In genomic region chr2L:485825-486240, dm6 we compare ENCODE assay signal across 5 fruit fly cellular contexts.
TF ChIP-seq lines count a peak whose summit lies in the region.

No protein-coding gene starts in this region.

- TF ChIP-seq CTCF in whole organism, embryonic (GFP tag; optimal IDR thresholded peaks at IDR 0.05; lab: Kevin White, UChicago) = peak; percentile 53

TF ChIP-seq in whole organism, adult, 20 proteins besides CTCF, POLR2A, EP300 and RAD21 (continues in another document):
- TF ChIP-seq CG33017 (tag; optimal IDR thresholded peaks at IDR 0.05; lab: Kevin White, UChicago) (peak; percentile 79), kay (GFP tag; lab: Kevin White, UChicago; ENCODE audit: borderline replicate concordance) (peak; percentile 93), bab1 (GFP tag; optimal IDR thresholded peaks at IDR 0.05; lab: Kevin White, UChicago) (no peak), cnc (optimal IDR thresholded peaks at IDR 0.05; lab: Kevin White, UChicago) (no peak), CG14711 (tag; optimal IDR thresholded peaks at IDR 0.05; lab: Kevin White, UChicago) (peak; percentile 68), CG12768 (GFP tag; optimal IDR thresholded peaks at IDR 0.05; lab: Kevin White, UChicago) (peak; percentile 96), CG7101 (tag; optimal IDR thresholded peaks at IDR 0.05; lab: Kevin White, UChicago) (peak; percentile 92), CG11617 (GFP tag; optimal IDR thresholded peaks at IDR 0.05; lab: Kevin White, UChicago) (peak; percentile 91), toe (GFP tag; optimal IDR thresholded peaks at IDR 0.05; lab: Kevin White, UChicago) (no peak), CG7045 (GFP tag; optimal IDR thresholded peaks at IDR 0.05; lab: Kevin White, UChicago) (peak; percentile 68), CG5204 (GFP tag; optimal IDR thresholded peaks at IDR 0.05; lab: Kevin White, UChicago) (peak; percentile 68), CG1620 (GFP tag; optimal IDR thresholded peaks at IDR 0.05; lab: Kevin White, UChicago) (peak; percentile 89), tj (GFP tag; optimal IDR thresholded peaks at IDR 0.05; lab: Kevin White, UChicago) (peak; percentile 28), Crg-1 (GFP tag; optimal IDR thresholded peaks at IDR 0.05; lab: Kevin White, UChicago) (peak; percentile 99), pad (GFP tag; optimal IDR thresholded peaks at IDR 0.05; lab: Kevin White, UChicago) (peak; percentile 78), Mnt (GFP tag; optimal IDR thresholded peaks at IDR 0.05; lab: Kevin White, UChicago) (peak; percentile 94), cic (GFP tag; optimal IDR thresholded peaks at IDR 0.05; lab: Kevin White, UChicago) (peak; percentile 99), Clk (GFP tag; optimal IDR thresholded peaks at IDR 0.05; lab: Kevin White, UChicago) (peak; percentile 76)

TF ChIP-seq in whole organism, embryonic, 481 proteins besides CTCF, POLR2A, EP300 and RAD21 (continues in another document):
- TF ChIP-seq CG8388 (GFP tag; optimal IDR thresholded peaks at IDR 0.05; lab: Kevin White, UChicago) (peak; percentile 38), CG13287 (GFP tag; IDR thresholded peaks at IDR 0.05; lab: Robert Waterston, UW; ENCODE audit: partially characterized antibody) (no peak), ewg (GFP tag; optimal IDR thresholded peaks at IDR 0.05; lab: Kevin White, UChicago) (peak; percentile 85), CG3995 (GFP tag; optimal IDR thresholded peaks at IDR 0.05; lab: Kevin White, UChicago) (peak; percentile 62), CG11456 (GFP tag; IDR thresholded peaks at IDR 0.05; lab: Robert Waterston, UW) (peak; percentile 76; the same call in 2 of the 3 replicates), danr (GFP tag; IDR thresholded peaks at IDR 0.05; lab: Robert Waterston, UW) (peak; percentile 53), H15 (GFP tag; IDR thresholded peaks at IDR 0.05; lab: Robert Waterston, UW) (peak; percentile 82), CG13123 (GFP tag; optimal IDR thresholded peaks at IDR 0.05; lab: Kevin White, UChicago) (peak; percentile 93), zfh1 (GFP tag; IDR thresholded peaks at IDR 0.05; lab: Robert Waterston, UW) (peak; percentile 90), HmgZ (tag; optimal IDR thresholded peaks at IDR 0.05; lab: Kevin White, UChicago) (peak; percentile 95), ERR (GFP tag; optimal IDR thresholded peaks at IDR 0.05; lab: Kevin White, UChicago) (peak; percentile 89), nerfin-2 (GFP tag; IDR thresholded peaks at IDR 0.05; lab: Robert Waterston, UW; ENCODE audit: partially characterized antibody) (no peak), lbe (GFP tag; optimal IDR thresholded peaks at IDR 0.05; lab: Kevin White, UChicago) (peak; percentile 92), Oaz (GFP tag; IDR thresholded peaks at IDR 0.05; lab: Robert Waterston, UW) (no peak), Nf-YC (tag; optimal IDR thresholded peaks at IDR 0.05; lab: Kevin White, UChicago) (peak; percentile 74), ftz-f1 (GFP tag; optimal IDR thresholded peaks at IDR 0.05; lab: Kevin White, UChicago) (peak; percentile 82), Sry-β (GFP tag; optimal IDR thresholded peaks at IDR 0.05; lab: Kevin White, UChicago) (peak; percentile 70), pita (GFP tag; optimal IDR thresholded peaks at IDR 0.05; lab: Kevin White, UChicago) (no peak)

TF ChIP-seq in whole organism, prepupa, 60 proteins besides CTCF, POLR2A, EP300 and RAD21 (continues in another document):
- TF ChIP-seq fd85E (GFP tag; optimal IDR thresholded peaks at IDR 0.05; lab: Kevin White, UChicago) (peak; percentile 70), eg (GFP tag; IDR thresholded peaks at IDR 0.05; lab: Robert Waterston, UW) (peak; percentile 74), fd59A (GFP tag; optimal IDR thresholded peaks at IDR 0.05; lab: Kevin White, UChicago) (peak; percentile 56), salr (GFP tag; optimal IDR thresholded peaks at IDR 0.05; lab: Kevin White, UChicago) (peak; percentile 55 to 67), CG6792 (GFP tag; optimal IDR thresholded peaks at IDR 0.05; lab: Kevin White, UChicago) (peak; percentile 87), OdsH (GFP tag; optimal IDR thresholded peaks at IDR 0.05; lab: Kevin White, UChicago) (peak; percentile 60), net (GFP tag; optimal IDR thresholded peaks at IDR 0.05; lab: Kevin White, UChicago) (peak; percentile 88), Hr38 (GFP tag; optimal IDR thresholded peaks at IDR 0.05; lab: Kevin White, UChicago) (peak; percentile 69), CG6276 (GFP tag; optimal IDR thresholded peaks at IDR 0.05; lab: Kevin White, UChicago) (peak; percentile 60), fkh (GFP tag; optimal IDR thresholded peaks at IDR 0.05; lab: Kevin White, UChicago) (peak; percentile 100), CG3919 (GFP tag; optimal IDR thresholded peaks at IDR 0.05; lab: Kevin White, UChicago) (peak; percentile 80), CG10631 (GFP tag; optimal IDR thresholded peaks at IDR 0.05; lab: Kevin White, UChicago) (peak; percentile 90), CG34406 (GFP tag; optimal IDR thresholded peaks at IDR 0.05; lab: Kevin White, UChicago) (peak; percentile 82), CG6854 (GFP tag; optimal IDR thresholded peaks at IDR 0.05; lab: Kevin White, UChicago) (peak; percentile 90), spab (GFP tag; optimal IDR thresholded peaks at IDR 0.05; lab: Kevin White, UChicago) (peak; percentile 82), Sox102F (GFP tag; optimal IDR thresholded peaks at IDR 0.05; lab: Kevin White, UChicago) (peak; percentile 88), CG11902 (GFP tag; optimal IDR thresholded peaks at IDR 0.05; lab: Kevin White, UChicago) (peak; percentile 25), CG6808 (GFP tag; optimal IDR thresholded peaks at IDR 0.05; lab: Kevin White, UChicago) (peak; percentile 84), CG6163 (GFP tag; IDR thresholded peaks at IDR 0.05; lab: Robert Waterston, UW) (peak; percentile 88)

TF ChIP-seq in whole organism, pupa, 21 proteins besides CTCF, POLR2A, EP300 and RAD21:
- TF ChIP-seq CG34367 (tag; optimal IDR thresholded peaks at IDR 0.05; lab: Kevin White, UChicago) = peak; percentile 70
- TF ChIP-seq Pif1B (GFP tag; optimal IDR thresholded peaks at IDR 0.05; lab: Kevin White, UChicago) = peak; percentile 87
- peak; percentile 92 for TF ChIP-seq Pif1A (GFP tag; optimal IDR thresholded peaks at IDR 0.05; lab: Kevin White, UChicago)
- TF ChIP-seq CG8301 (tag; optimal IDR thresholded peaks at IDR 0.05; lab: Kevin White, UChicago) = peak; percentile 52
- TF ChIP-seq CG32121 (GFP tag; IDR thresholded peaks at IDR 0.05; lab: Robert Waterston, UW) = peak; percentile 77; the same call in 1 of the 2 replicates
- peak; percentile 89 for TF ChIP-seq gl (tag; optimal IDR thresholded peaks at IDR 0.05; lab: Kevin White, UChicago)
- TF ChIP-seq Snoo (tag; optimal IDR thresholded peaks at IDR 0.05; lab: Kevin White, UChicago) = peak; percentile 86
- TF ChIP-seq CG14655 (GFP tag; optimal IDR thresholded peaks at IDR 0.05; lab: Kevin White, UChicago) = peak; percentile 66
- peak; percentile 55 for TF ChIP-seq CG8159 (tag; optimal IDR thresholded peaks at IDR 0.05; lab: Kevin White, UChicago)
- peak; percentile 80 for TF ChIP-seq Ets98B (GFP tag; IDR thresholded peaks at IDR 0.05; lab: Robert Waterston, UW)
- peak; percentile 92 for TF ChIP-seq CG13204 (GFP tag; optimal IDR thresholded peaks at IDR 0.05; lab: Kevin White, UChicago)
- TF ChIP-seq fd96Ca (GFP tag; IDR thresholded peaks at IDR 0.05; lab: Robert Waterston, UW) = peak; percentile 76
- 0 out of 2 replicates have a peak, but pooled peaks have one; percentile 28 for TF ChIP-seq rn (GFP tag; IDR thresholded peaks at IDR 0.05; lab: Robert Waterston, UW)
- TF ChIP-seq D1 (tag; optimal IDR thresholded peaks at IDR 0.05; lab: Kevin White, UChicago) = no peak
- TF ChIP-seq EcR (GFP tag; optimal IDR thresholded peaks at IDR 0.05; lab: Kevin White, UChicago) = peak; percentile 90
- peak; percentile 43 for TF ChIP-seq CG17806 (tag; optimal IDR thresholded peaks at IDR 0.05; lab: Kevin White, UChicago)
- no peak for TF ChIP-seq CG10348 (GFP tag; IDR thresholded peaks at IDR 0.05; lab: Robert Waterston, UW)
- peak; percentile 12 for TF ChIP-seq CG9948 (tag; optimal IDR thresholded peaks at IDR 0.05; lab: Kevin White, UChicago)
- peak; percentile 88 for TF ChIP-seq CG4496 (GFP tag; IDR thresholded peaks at IDR 0.05; lab: Robert Waterston, UW)
- TF ChIP-seq CG12605 (GFP tag; IDR thresholded peaks at IDR 0.05; lab: Robert Waterston, UW) = peak; percentile 48
- peak; percentile 49 for TF ChIP-seq CG15710 (tag; optimal IDR thresholded peaks at IDR 0.05; lab: Kevin White, UChicago)
TF ChIP-seq in whole organism, pupa: peak in this region for 19.

TF ChIP-seq in whole organism, wandering third instar larva, 38 proteins besides CTCF, POLR2A, EP300 and RAD21 (continues in another document):
- TF ChIP-seq tai (GFP tag; optimal IDR thresholded peaks at IDR 0.05; lab: Kevin White, UChicago) = peak; percentile 98
- TF ChIP-seq Dif (GFP tag; optimal IDR thresholded peaks at IDR 0.05; lab: Kevin White, UChicago; ENCODE audit: partially characterized antibody) = no peak
- TF ChIP-seq Abd-B (GFP tag; optimal IDR thresholded peaks at IDR 0.05; lab: Kevin White, UChicago) = no peak
- TF ChIP-seq sage (GFP tag; optimal IDR thresholded peaks at IDR 0.05; lab: Kevin White, UChicago) = peak; percentile 82
- peak; percentile 86 for TF ChIP-seq ey (GFP tag; optimal IDR thresholded peaks at IDR 0.05; lab: Kevin White, UChicago)
- TF ChIP-seq sv (GFP tag; optimal IDR thresholded peaks at IDR 0.05; lab: Kevin White, UChicago) = no peak
- TF ChIP-seq CG32264 (GFP tag; optimal IDR thresholded peaks at IDR 0.05; lab: Kevin White, UChicago) = peak; percentile 86
- TF ChIP-seq Mio (GFP tag; optimal IDR thresholded peaks at IDR 0.05; lab: Kevin White, UChicago) = peak; percentile 68
- TF ChIP-seq fru (GFP tag; optimal IDR thresholded peaks at IDR 0.05; lab: Kevin White, UChicago) = peak; percentile 97
- TF ChIP-seq Rel (GFP tag; optimal IDR thresholded peaks at IDR 0.05; lab: Kevin White, UChicago) = peak; percentile 65
- peak; percentile 74 for TF ChIP-seq Rel (tag; optimal IDR thresholded peaks at IDR 0.05; lab: Kevin White, UChicago)
- peak; percentile 94 for TF ChIP-seq GATAd (GFP tag; optimal IDR thresholded peaks at IDR 0.05; lab: Kevin White, UChicago)
- peak; percentile 98 for TF ChIP-seq Jra (GFP tag; optimal IDR thresholded peaks at IDR 0.05; lab: Kevin White, UChicago)
- TF ChIP-seq h (GFP tag; optimal IDR thresholded peaks at IDR 0.05; lab: Kevin White, UChicago) = peak; percentile 98
- no peak for TF ChIP-seq Hr78 (GFP tag; optimal IDR thresholded peaks at IDR 0.05; lab: Kevin White, UChicago)
- peak; percentile 100 for TF ChIP-seq Hr83 (GFP tag; optimal IDR thresholded peaks at IDR 0.05; lab: Kevin White, UChicago; ENCODE audit: poor library complexity, severe bottlenecking)
- peak; percentile 64 to 92 for TF ChIP-seq foxo (GFP tag; optimal IDR thresholded peaks at IDR 0.05; lab: Kevin White, UChicago)
- TF ChIP-seq jim (GFP tag; optimal IDR thresholded peaks at IDR 0.05; lab: Kevin White, UChicago) = peak; percentile 98
- TF ChIP-seq pan (optimal IDR thresholded peaks at IDR 0.05; lab: Kevin White, UChicago) = no peak
- TF ChIP-seq Hnf4 (GFP tag; optimal IDR thresholded peaks at IDR 0.05; lab: Kevin White, UChicago) = peak; percentile 98
- peak; percentile 96 for TF ChIP-seq rgr (GFP tag; optimal IDR thresholded peaks at IDR 0.05; lab: Kevin White, UChicago)
- no peak for TF ChIP-seq CrebA (GFP tag; optimal IDR thresholded peaks at IDR 0.05; lab: Kevin White, UChicago; ENCODE audit: borderline replicate concordance)
